Fruit fly (Drosophila melanogaster): ENCODE data around the gene Eig71Ej.

The Eig71Ej gene

dm6 chr3L:15677662-15678061 is 16.8 kb upstream of the Eig71Ej start:
- no peak for TF ChIP-seq woc (GFP tag; optimal IDR thresholded peaks at IDR 0.05)
- no peak for TF ChIP-seq dsf (GFP tag; optimal IDR thresholded peaks at IDR 0.05; ENCODE audit: borderline replicate concordance)
- no peak for TF ChIP-seq Abd-B (GFP tag; optimal IDR thresholded peaks at IDR 0.05)
- TF ChIP-seq Dif (GFP tag; optimal IDR thresholded peaks at IDR 0.05; ENCODE audit: partially characterized antibody) = no peak
- no peak for TF ChIP-seq Sp1 (GFP tag; optimal IDR thresholded peaks at IDR 0.05)
- TF ChIP-seq tai (GFP tag; optimal IDR thresholded peaks at IDR 0.05) = no peak
- no peak for TF ChIP-seq rgr (GFP tag; optimal IDR thresholded peaks at IDR 0.05)
- no peak for TF ChIP-seq CG32264 (GFP tag; optimal IDR thresholded peaks at IDR 0.05)
- no peak for TF ChIP-seq Dfd (GFP tag; optimal IDR thresholded peaks at IDR 0.05)
- TF ChIP-seq pan (optimal IDR thresholded peaks at IDR 0.05) = no peak
- no peak for TF ChIP-seq CrebA (GFP tag; optimal IDR thresholded peaks at IDR 0.05; ENCODE audit: borderline replicate concordance)
- TF ChIP-seq lola (GFP tag; optimal IDR thresholded peaks at IDR 0.05) = no peak
- no peak for TF ChIP-seq Hr78 (GFP tag; optimal IDR thresholded peaks at IDR 0.05)
- TF ChIP-seq brk (GFP tag; optimal IDR thresholded peaks at IDR 0.05) = no peak
- no peak for TF ChIP-seq Hr83 (GFP tag; optimal IDR thresholded peaks at IDR 0.05; ENCODE audit: poor library complexity, severe bottlenecking)
- TF ChIP-seq sage (GFP tag; optimal IDR thresholded peaks at IDR 0.05) = no peak

dm6 chr3L:15675111-15675510 is 14.3 kb upstream of the Eig71Ej start:
- peak; percentile 9 for TF ChIP-seq sv (GFP tag; optimal IDR thresholded peaks at IDR 0.05)
- no peak for TF ChIP-seq foxo (GFP tag; optimal IDR thresholded peaks at IDR 0.05)

DNA sequence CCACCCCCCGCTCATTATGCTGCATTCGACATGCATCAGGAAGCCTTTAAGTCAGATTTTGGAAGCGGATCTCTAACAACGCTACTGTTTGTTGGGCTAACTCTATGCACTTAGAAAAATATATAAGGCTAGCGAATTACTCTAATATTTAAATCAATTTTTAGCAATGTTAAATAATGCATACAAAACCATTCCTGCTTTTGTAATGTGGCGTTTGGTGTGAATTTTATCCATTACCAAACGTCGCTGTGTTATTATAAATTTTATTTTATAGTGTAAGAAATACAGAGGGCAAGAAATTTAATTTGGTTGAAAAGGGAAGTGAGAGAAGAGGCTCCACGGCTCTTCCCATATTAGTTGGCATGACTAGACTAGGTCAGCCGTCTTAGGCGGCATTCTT is 12.0 kb upstream of the Eig71Ej start:
- TF ChIP-seq br (GFP tag; optimal IDR thresholded peaks at IDR 0.05) (no peak), Jra (GFP tag; optimal IDR thresholded peaks at IDR 0.05) (no peak), lola (GFP tag; optimal IDR thresholded peaks at IDR 0.05) (no peak), dl (GFP tag; optimal IDR thresholded peaks at IDR 0.05; ENCODE audit: insufficient read depth in 1 of 2, partially characterized antibody in 2 of 2) (no peak), brk (GFP tag; optimal IDR thresholded peaks at IDR 0.05) (no peak), sage (GFP tag; optimal IDR thresholded peaks at IDR 0.05) (no peak), Hr78 (GFP tag; optimal IDR thresholded peaks at IDR 0.05) (no peak), Rel (GFP tag; optimal IDR thresholded peaks at IDR 0.05) (no peak), Rel (tag; optimal IDR thresholded peaks at IDR 0.05) (no peak), OdsH (GFP tag; optimal IDR thresholded peaks at IDR 0.05) (no peak), Myc (optimal IDR thresholded peaks at IDR 0.05) (no peak), jim (GFP tag; optimal IDR thresholded peaks at IDR 0.05) (no peak), CrebA (GFP tag; optimal IDR thresholded peaks at IDR 0.05; ENCODE audit: borderline replicate concordance) (no peak), fru (GFP tag; optimal IDR thresholded peaks at IDR 0.05) (no peak), usp (GFP tag; optimal IDR thresholded peaks at IDR 0.05) (no peak), h (GFP tag; optimal IDR thresholded peaks at IDR 0.05) (no peak), ey (GFP tag; optimal IDR thresholded peaks at IDR 0.05) (no peak), Sp1 (GFP tag; optimal IDR thresholded peaks at IDR 0.05) (no peak), N (GFP tag; optimal IDR thresholded peaks at IDR 0.05) (no peak)

dm6 chr3L:15670455-15670854 is 9.6 kb upstream of the Eig71Ej start:
- TF ChIP-seq fru (GFP tag; optimal IDR thresholded peaks at IDR 0.05) (peak; percentile 32), foxo (GFP tag; optimal IDR thresholded peaks at IDR 0.05) (peak in 1 of 2 experiments; percentile 55), HLH106 (tag; optimal IDR thresholded peaks at IDR 0.05) (peak; percentile 54), Vsx2 (GFP tag; optimal IDR thresholded peaks at IDR 0.05; ENCODE audit: partially characterized antibody) (no peak), Hr83 (GFP tag; optimal IDR thresholded peaks at IDR 0.05; ENCODE audit: poor library complexity, severe bottlenecking) (no peak), psq (GFP tag; optimal IDR thresholded peaks at IDR 0.05) (peak; percentile 54), Sp1 (GFP tag; optimal IDR thresholded peaks at IDR 0.05) (peak; percentile 71), Dif (GFP tag; optimal IDR thresholded peaks at IDR 0.05; ENCODE audit: partially characterized antibody) (no peak), dsf (GFP tag; optimal IDR thresholded peaks at IDR 0.05; ENCODE audit: borderline replicate concordance) (no peak), OdsH (GFP tag; optimal IDR thresholded peaks at IDR 0.05) (peak; percentile 65), tai (GFP tag; optimal IDR thresholded peaks at IDR 0.05) (no peak), rgr (GFP tag; optimal IDR thresholded peaks at IDR 0.05) (peak; percentile 56), h (GFP tag; optimal IDR thresholded peaks at IDR 0.05) (peak; percentile 25), Rel (GFP tag; optimal IDR thresholded peaks at IDR 0.05) (no peak), Rel (tag; optimal IDR thresholded peaks at IDR 0.05) (no peak), pan (optimal IDR thresholded peaks at IDR 0.05) (no peak), Hnf4 (GFP tag; optimal IDR thresholded peaks at IDR 0.05) (no peak), dmrt93B (GFP tag; optimal IDR thresholded peaks at IDR 0.05) (peak; percentile 40), Jra (GFP tag; optimal IDR thresholded peaks at IDR 0.05) (no peak), woc (GFP tag; optimal IDR thresholded peaks at IDR 0.05) (no peak)
